Worm (Caenorhabditis elegans) whole organism, L3 larva: ENCODE results near the gene F09E10.7.

ENCODE experiments used
- R02D3.7 ChIP-seq: fragments of 150-350 bp; optimal IDR thresholded peaks from 2 replicates; lab custom pipeline; 2014; ENCODE audit warnings: missing biosample characterization, missing genetic modification characterization
- ZK546.5 ChIP-seq: sonication (generic microtip); optimal IDR thresholded peaks from 2 replicates; lab custom pipeline; 2017; ENCODE audit warnings: missing biosample characterization, missing genetic modification characterization
- aly-2 ChIP-seq: fragments of 150-350 bp; optimal IDR thresholded peaks from 2 replicates; lab custom pipeline; 2014; ENCODE audit warnings: missing biosample characterization, missing genetic modification characterization
- ama-1 ChIP-seq: fragments of 150-350 bp; optimal IDR thresholded peaks from 2 replicates; lab custom pipeline; 2018
- ceh-16 ChIP-seq: sonication (generic microtip); optimal IDR thresholded peaks from 2 replicates; lab custom pipeline; 2017; ENCODE audit warnings: missing biosample characterization, missing genetic modification characterization
- ceh-28 ChIP-seq: fragments of 150-350 bp; optimal IDR thresholded peaks from 2 replicates; lab custom pipeline; 2014; ENCODE audit warnings: missing biosample characterization, missing genetic modification reagents, missing genetic modification characterization
- ceh-82 ChIP-seq: fragments of 150-350 bp; optimal IDR thresholded peaks from 2 replicates; lab custom pipeline; 2014; ENCODE audit warnings: missing biosample characterization, missing genetic modification characterization
- elt-1 ChIP-seq: fragments of 150-350 bp; optimal IDR thresholded peaks from 2 replicates; lab custom pipeline; 2014; ENCODE audit warnings: missing biosample characterization, missing genetic modification characterization
- elt-3 ChIP-seq, 3 experiments: fragments of 150-350 bp in 1 of 3; sonication (generic microtip) in 2 of 3; optimal IDR thresholded peaks; 2 replicates in 2 of 3; 4 replicates in 1 of 3; lab custom pipeline; 2014 to 2017; ENCODE audit warnings: missing biosample characterization in 3 of 3, missing genetic modification characterization in 3 of 3
- eor-1 ChIP-seq, 2 experiments: fragments of 150-350 bp; optimal IDR thresholded peaks; 2 replicates each; lab custom pipeline; 2014 to 2018; ENCODE audit warnings: missing biosample characterization in 2 of 2, missing genetic modification characterization in 2 of 2
- fkh-10 ChIP-seq: sonication (generic microtip); optimal IDR thresholded peaks from 2 replicates; lab custom pipeline; 2017; ENCODE audit warnings: missing biosample characterization, missing genetic modification reagents, missing genetic modification characterization
- fkh-2 ChIP-seq: fragments of 150-350 bp; optimal IDR thresholded peaks from 2 replicates; lab custom pipeline; 2014; ENCODE audit warnings: missing biosample characterization, missing genetic modification reagents, missing genetic modification characterization
- hmg-11 ChIP-seq: sonication (generic microtip); optimal IDR thresholded peaks from 2 replicates; lab custom pipeline; 2016; ENCODE audit warnings: missing genetic modification characterization, missing compliant biosample characterization
- jun-1 ChIP-seq: fragments of 150-350 bp; optimal IDR thresholded peaks from 2 replicates; lab custom pipeline; 2014; ENCODE audit warnings: missing biosample characterization, missing genetic modification reagents, missing genetic modification characterization
- lin-15B ChIP-seq: fragments of 150-350 bp; optimal IDR thresholded peaks from 2 replicates; lab custom pipeline; 2014; ENCODE audit warnings: missing biosample characterization, missing genetic modification characterization
- lin-39 ChIP-seq: fragments of 150-350 bp; optimal IDR thresholded peaks from 2 replicates; lab custom pipeline; 2018; ENCODE audit warnings: missing biosample characterization, missing genetic modification reagents, missing genetic modification characterization
- lsy-12 ChIP-seq: sonication (generic microtip); optimal IDR thresholded peaks from 2 replicates; lab custom pipeline; 2016; ENCODE audit warnings: mild to moderate bottlenecking, missing genetic modification characterization, missing compliant biosample characterization
- mdl-1 ChIP-seq: fragments of 150-350 bp; optimal IDR thresholded peaks from 2 replicates; lab custom pipeline; 2014; ENCODE audit warnings: missing biosample characterization, missing genetic modification characterization
- mml-1 ChIP-seq: fragments of 150-350 bp; sonication (generic microtip); optimal IDR thresholded peaks from 3 replicates; lab custom pipeline; 2014; ENCODE audit warnings: missing biosample characterization, missing genetic modification characterization
- nfya-1 ChIP-seq: sonication (generic microtip); optimal IDR thresholded peaks from 2 replicates; lab custom pipeline; 2017; ENCODE audit warnings: missing genetic modification characterization, mild to moderate bottlenecking, missing compliant biosample characterization, antibody characterized with exemption, moderate library complexity; ENCODE audit not compliant: insufficient read depth
- nhr-11 ChIP-seq: fragments of 150-350 bp; optimal IDR thresholded peaks from 2 replicates; lab custom pipeline; 2014; ENCODE audit warnings: missing biosample characterization, missing genetic modification characterization
- nhr-12 ChIP-seq: fragments of 150-350 bp; optimal IDR thresholded peaks from 2 replicates; lab custom pipeline; 2014; ENCODE audit warnings: missing biosample characterization, missing genetic modification characterization
- nhr-23 ChIP-seq: fragments of 150-350 bp; optimal IDR thresholded peaks from 2 replicates; lab custom pipeline; 2014; ENCODE audit warnings: missing biosample characterization, missing genetic modification reagents, missing genetic modification characterization
- nhr-25 ChIP-seq: sonication (generic microtip); optimal IDR thresholded peaks from 2 replicates; lab custom pipeline; 2017; ENCODE audit warnings: missing biosample characterization, missing genetic modification characterization
- nhr-43 ChIP-seq: sonication (generic microtip); optimal IDR thresholded peaks from 2 replicates; lab custom pipeline; 2016; ENCODE audit warnings: mild to moderate bottlenecking, missing genetic modification characterization, missing compliant biosample characterization; ENCODE audit not compliant: poor library complexity, severe bottlenecking
- nhr-67 ChIP-seq: fragments of 150-350 bp; optimal IDR thresholded peaks from 2 replicates; lab custom pipeline; 2014; ENCODE audit warnings: missing biosample characterization, missing genetic modification characterization
- nhr-76 ChIP-seq: fragments of 150-350 bp; sonication (generic microtip); optimal IDR thresholded peaks from 5 replicates; lab custom pipeline; 2014; ENCODE audit warnings: missing biosample characterization, missing genetic modification characterization
- pha-4 ChIP-seq: fragments of 150-350 bp; optimal IDR thresholded peaks from 2 replicates; lab custom pipeline; 2014; ENCODE audit warnings: missing biosample characterization, missing genetic modification reagents, missing genetic modification characterization
- pqm-1 ChIP-seq: fragments of 150-350 bp; optimal IDR thresholded peaks from 2 replicates; lab custom pipeline; 2017; ENCODE audit warnings: missing biosample characterization, missing genetic modification characterization, inconsistent platforms
- sea-2 ChIP-seq: fragments of 150-350 bp; sonication (generic microtip); optimal IDR thresholded peaks from 4 replicates; lab custom pipeline; 2014; ENCODE audit warnings: missing biosample characterization, missing genetic modification reagents, missing genetic modification characterization
- skn-1 ChIP-seq: fragments of 150-350 bp; optimal IDR thresholded peaks from 2 replicates; lab custom pipeline; 2014; ENCODE audit warnings: missing biosample characterization, missing genetic modification characterization
- snpc-4 ChIP-seq: fragments of 150-350 bp; optimal IDR thresholded peaks from 2 replicates; lab custom pipeline; 2014; ENCODE audit warnings: missing biosample characterization, missing genetic modification characterization
- unc-39 ChIP-seq: sonication (generic microtip); optimal IDR thresholded peaks from 4 replicates; lab custom pipeline; 2017; ENCODE audit warnings: missing biosample characterization, missing genetic modification characterization
- ztf-11 ChIP-seq: fragments of 150-350 bp; optimal IDR thresholded peaks from 2 replicates; lab custom pipeline; 2014; ENCODE audit warnings: missing biosample characterization, missing genetic modification characterization

F09E10.7 gene

DNA sequence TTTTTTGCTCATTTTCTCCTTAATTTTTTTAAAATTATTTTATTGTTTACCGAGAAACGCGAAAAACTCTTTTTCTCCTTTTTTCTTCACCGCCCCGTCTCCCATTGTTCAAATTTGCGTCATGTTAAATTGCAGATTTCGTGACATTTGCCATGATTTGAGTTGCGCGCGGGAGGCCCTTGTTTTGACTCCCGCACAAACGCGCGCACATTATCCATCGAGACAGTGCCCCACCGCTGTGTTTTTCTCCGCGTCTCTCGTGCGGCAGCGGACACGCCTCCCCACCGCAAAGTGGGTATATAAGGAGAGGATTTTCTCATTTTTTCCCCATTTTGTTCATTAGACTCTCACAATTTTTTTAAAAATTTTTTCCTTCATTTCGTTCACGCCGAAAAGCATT lies 25.6 kb downstream of the F09E10.7 start:
- TF ChIP-seq lsy-12 (tag; lab: Kevin White, UChicago) (no peak), aly-2 (tag; lab: Kevin White, UChicago) (no peak), snpc-4 (tag; lab: Kevin White, UChicago) (no peak), nhr-25 (tag; lab: Kevin White, UChicago) (no peak), eor-1 (tag; optimal IDR thresholded peaks at IDR 0.05; lab: Kevin White, UChicago) (no peak), lin-39 (tag; lab: Kevin White, UChicago) (no peak), nhr-67 (tag; lab: Kevin White, UChicago) (no peak), ceh-28 (tag; lab: Kevin White, UChicago) (no peak)

DNA sequence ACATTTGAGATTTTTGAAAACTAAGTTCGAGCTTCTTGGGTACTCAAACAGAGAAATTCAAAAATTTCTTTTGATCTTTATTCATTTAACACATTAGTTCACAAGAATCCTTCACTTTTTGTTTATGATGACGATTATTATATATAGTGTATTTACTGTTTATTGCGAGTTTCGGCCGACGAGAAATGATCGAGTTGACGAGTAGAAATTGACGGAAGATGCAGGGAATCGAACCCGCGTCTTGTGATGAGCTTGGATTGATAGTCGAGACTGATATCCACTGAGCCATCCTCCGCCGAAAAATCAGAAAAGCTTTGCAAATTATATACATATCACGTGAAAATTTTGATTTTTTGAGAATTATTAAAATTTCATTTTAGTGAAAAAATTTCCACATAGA lies 27.9 kb downstream of the F09E10.7 start:
- no peak for TF ChIP-seq lsy-12 (tag; lab: Kevin White, UChicago)
- TF ChIP-seq ceh-16 (tag; lab: Kevin White, UChicago): no peak
- TF ChIP-seq nfya-1: no peak
- TF ChIP-seq fkh-10 (GFP tag; lab: Kevin White, UChicago): no peak
- no peak for TF ChIP-seq nhr-76 (tag; lab: Kevin White, UChicago)
- no peak for TF ChIP-seq ceh-82
- TF ChIP-seq nhr-12 (tag; lab: Kevin White, UChicago): no peak
- no peak for TF ChIP-seq mdl-1 (tag; lab: Kevin White, UChicago)
- no peak for TF ChIP-seq ztf-11 (tag; lab: Kevin White, UChicago)
- no peak for TF ChIP-seq nhr-23
- TF ChIP-seq ama-1 (lab: Kevin White, UChicago): no peak
- no peak for TF ChIP-seq elt-1 (tag; lab: Kevin White, UChicago)
- no peak for TF ChIP-seq ZK546.5 (tag; lab: Kevin White, UChicago)
- TF ChIP-seq pha-4 (tag; lab: Kevin White, UChicago): no peak

DNA sequence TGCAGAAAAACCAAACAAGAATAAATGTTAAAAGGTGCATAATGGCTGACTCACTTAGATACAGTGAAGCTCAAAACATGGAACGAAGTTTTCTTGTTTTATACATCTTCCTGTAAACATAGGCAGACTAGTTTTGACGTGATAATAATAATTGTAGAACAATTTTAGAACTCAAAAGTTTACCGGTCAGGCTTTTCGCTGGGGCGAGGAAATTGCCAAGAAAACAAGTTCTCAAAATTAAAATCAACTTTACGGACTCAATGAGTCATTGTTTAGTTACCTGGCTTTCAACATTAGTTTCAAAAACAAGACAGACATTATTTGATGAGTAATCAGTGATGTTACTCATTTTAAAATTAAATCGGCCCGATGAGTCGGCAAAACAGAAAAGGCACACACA lies 28.8 kb downstream of the F09E10.7 start, which contains the start of gene D1005.5:
Gene D1005.5, minus strand, starts transcription at position 101 of the 400 bp plus-strand sequence.
- TF ChIP-seq eor-1 (tag; optimal IDR thresholded peaks at IDR 0.05; lab: Kevin White, UChicago): no peak
- no peak for TF ChIP-seq nhr-12 (tag; lab: Kevin White, UChicago)
- no peak for TF ChIP-seq ama-1 (lab: Kevin White, UChicago)
- no peak for TF ChIP-seq nhr-67 (tag; lab: Kevin White, UChicago)
- TF ChIP-seq pqm-1 (tag; lab: Kevin White, UChicago): no peak
- no peak for TF ChIP-seq unc-39 (tag; lab: Kevin White, UChicago)
- no peak for TF ChIP-seq fkh-10 (GFP tag; lab: Kevin White, UChicago)
- no peak for TF ChIP-seq ceh-28 (tag; lab: Kevin White, UChicago)

DNA sequence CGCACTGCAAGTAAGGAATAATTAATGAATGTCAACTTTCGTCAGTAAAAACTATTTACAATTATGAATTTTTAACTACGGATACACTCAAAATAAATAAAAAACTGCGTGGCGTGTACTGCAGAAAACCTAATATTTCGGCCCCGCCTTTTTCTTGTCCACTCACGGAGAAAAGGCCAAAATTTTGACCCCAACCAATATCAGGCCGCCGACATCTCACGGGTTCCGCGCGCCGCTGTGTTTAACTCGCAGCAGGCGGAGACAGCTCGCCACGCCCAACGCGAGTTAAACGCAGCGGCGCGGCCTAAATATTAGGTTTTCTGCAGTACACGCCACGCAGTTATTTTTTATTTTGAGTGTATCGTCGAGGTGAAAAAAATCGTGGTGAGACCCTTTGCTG lies 30.4 kb downstream of the F09E10.7 start:
- TF ChIP-seq skn-1 (no peak), nhr-11 (tag; lab: Kevin White, UChicago) (no peak), snpc-4 (tag; lab: Kevin White, UChicago) (peak; percentile 10), mml-1 (tag; lab: Kevin White, UChicago) (no peak), ZK546.5 (tag; lab: Kevin White, UChicago) (no peak), aly-2 (tag; lab: Kevin White, UChicago) (no peak), nfya-1 (no peak)

DNA sequence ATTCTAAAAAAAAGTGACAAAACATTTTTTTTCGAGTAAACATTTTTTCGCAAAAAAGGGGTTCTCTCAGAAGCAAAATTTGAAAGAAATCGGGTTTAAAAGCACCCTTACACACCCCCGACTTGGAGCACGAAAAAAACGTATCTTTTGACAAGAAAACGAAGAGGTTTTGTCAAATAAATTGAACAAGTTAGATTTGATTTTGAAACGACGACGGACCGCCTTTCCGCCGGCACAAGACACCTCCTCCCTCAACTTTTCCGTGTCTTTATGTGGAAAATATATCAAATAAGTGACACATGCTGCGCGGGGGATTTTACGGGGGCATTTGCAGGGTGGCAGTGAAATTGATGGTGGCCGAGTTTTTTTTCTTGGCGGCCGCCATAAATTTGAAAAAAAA lies 33.6 kb downstream of the F09E10.7 start:
- TF ChIP-seq lin-15B: no peak
- TF ChIP-seq nhr-43: no peak
- TF ChIP-seq pha-4 (tag; lab: Kevin White, UChicago): no peak
- TF ChIP-seq unc-39 (tag; lab: Kevin White, UChicago): no peak
- peak; percentile 79 for TF ChIP-seq fkh-10 (GFP tag; lab: Kevin White, UChicago)
- no peak for TF ChIP-seq nhr-76 (tag; lab: Kevin White, UChicago)
- no peak for TF ChIP-seq elt-3 (tag; optimal IDR thresholded peaks at IDR 0.05; lab: Kevin White, UChicago)

DNA sequence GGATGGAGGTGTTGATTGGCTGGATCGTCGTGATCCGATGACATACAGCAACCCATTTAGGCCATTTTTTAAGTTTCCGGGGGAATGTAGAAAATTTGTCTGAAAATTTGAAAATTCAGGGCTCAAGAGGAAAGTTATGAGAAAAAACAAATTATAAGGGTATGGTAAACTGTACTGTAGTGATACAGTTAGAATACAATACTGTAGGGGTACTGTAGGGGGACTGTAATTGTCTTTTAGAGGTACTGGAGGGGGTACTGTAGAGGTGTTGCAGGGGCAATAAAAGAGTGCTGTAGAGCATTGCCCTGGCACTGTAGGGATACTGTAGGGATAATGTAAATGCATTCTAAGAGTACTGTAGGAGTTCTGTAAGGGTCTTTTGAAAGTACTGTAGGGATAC lies 37.0 kb downstream of the F09E10.7 start, which contains the start of gene D1005.6:
Gene D1005.6, minus strand, starts transcription at position 101 of the 400 bp plus-strand sequence.
- TF ChIP-seq nhr-11 (tag; lab: Kevin White, UChicago) (no peak), ceh-28 (tag; lab: Kevin White, UChicago) (no peak), sea-2 (GFP tag; lab: Kevin White, UChicago) (no peak), jun-1 (tag; lab: Kevin White, UChicago) (no peak), hmg-11 (no peak), mdl-1 (tag; lab: Kevin White, UChicago) (no peak), nhr-12 (tag; lab: Kevin White, UChicago) (no peak), fkh-10 (GFP tag; lab: Kevin White, UChicago) (no peak), nhr-67 (tag; lab: Kevin White, UChicago) (no peak), R02D3.7 (tag; lab: Kevin White, UChicago) (no peak), ceh-82 (no peak), unc-39 (tag; lab: Kevin White, UChicago) (no peak), fkh-2 (no peak)
